Worm (Caenorhabditis elegans) whole organism, L2 larva: ENCODE measurements around the gene M03A8.3.

Source experiments
- C34F6.9 ChIP-seq: fragments of 150-350 bp; optimal IDR thresholded peaks from 2 replicates; lab custom pipeline; 2014; ENCODE audit warnings: missing biosample characterization, missing genetic modification characterization
- F13H6.1 ChIP-seq: sonication (generic microtip); optimal IDR thresholded peaks from 2 replicates; lab custom pipeline; 2016; ENCODE audit warnings: missing genetic modification characterization, missing compliant biosample characterization
- R02D3.7 ChIP-seq: fragments of 150-350 bp; optimal IDR thresholded peaks from 2 replicates; lab custom pipeline; 2014; ENCODE audit warnings: missing biosample characterization, missing genetic modification characterization
- Y55F3AM.14 ChIP-seq: fragments of 200-800 bp; sonication (Bioruptor generic); optimal IDR thresholded peaks from 2 replicates; lab custom pipeline; 2018; ENCODE audit warnings: mild to moderate bottlenecking, missing genetic modification characterization, missing compliant biosample characterization
- ZK546.5 ChIP-seq: sonication (generic microtip); optimal IDR thresholded peaks from 2 replicates; lab custom pipeline; 2017; ENCODE audit warnings: missing biosample characterization, missing genetic modification characterization
- alr-1 ChIP-seq: fragments of 150-350 bp; optimal IDR thresholded peaks from 2 replicates; lab custom pipeline; 2014; ENCODE audit warnings: missing biosample characterization, missing genetic modification characterization
- aly-2 ChIP-seq: fragments of 150-350 bp; optimal IDR thresholded peaks from 2 replicates; lab custom pipeline; 2014; ENCODE audit warnings: missing biosample characterization, missing genetic modification characterization
- ama-1 ChIP-seq: fragments of 150-350 bp; optimal IDR thresholded peaks from 2 replicates; lab custom pipeline; 2018; ENCODE audit warnings: inconsistent platforms
- blmp-1 ChIP-seq: sonication (generic microtip); optimal IDR thresholded peaks from 2 replicates; lab custom pipeline; 2017; ENCODE audit warnings: missing genetic modification characterization, mild to moderate bottlenecking, missing compliant biosample characterization, antibody characterized with exemption, moderate library complexity; ENCODE audit not compliant: insufficient read depth
- ceh-16 ChIP-seq: fragments of 150-350 bp; optimal IDR thresholded peaks from 2 replicates; lab custom pipeline; 2014; ENCODE audit warnings: missing biosample characterization, missing genetic modification characterization
- ceh-82 ChIP-seq: fragments of 150-350 bp; optimal IDR thresholded peaks from 2 replicates; lab custom pipeline; 2014; ENCODE audit warnings: missing biosample characterization, missing genetic modification characterization
- crh-2 ChIP-seq: sonication (generic microtip); optimal IDR thresholded peaks from 2 replicates; lab custom pipeline; 2017; ENCODE audit warnings: missing biosample characterization, missing genetic modification characterization
- dmd-4 ChIP-seq: sonication (generic microtip); optimal IDR thresholded peaks from 2 replicates; lab custom pipeline; 2017; ENCODE audit warnings: missing biosample characterization, missing genetic modification characterization
- egl-27 ChIP-seq: sonication (generic microtip); optimal IDR thresholded peaks from 3 replicates; lab custom pipeline; 2017; ENCODE audit warnings: missing biosample characterization, missing genetic modification reagents, missing genetic modification characterization
- elt-1 ChIP-seq: fragments of 150-350 bp; optimal IDR thresholded peaks from 2 replicates; lab custom pipeline; 2014; ENCODE audit warnings: missing biosample characterization, missing genetic modification characterization
- elt-3 ChIP-seq: sonication (generic microtip); optimal IDR thresholded peaks from 2 replicates; lab custom pipeline; 2017; ENCODE audit warnings: missing biosample characterization, missing genetic modification characterization
- fos-1 ChIP-seq: fragments of 150-350 bp; optimal IDR thresholded peaks from 2 replicates; lab custom pipeline; 2014; ENCODE audit warnings: missing biosample characterization, missing genetic modification characterization
- gmeb-1 ChIP-seq: fragments of 150-350 bp; optimal IDR thresholded peaks from 2 replicates; lab custom pipeline; 2014; ENCODE audit warnings: missing biosample characterization, missing genetic modification characterization
- lin-11 ChIP-seq: fragments of 150-350 bp; sonication (generic microtip); optimal IDR thresholded peaks from 2 replicates; lab custom pipeline; 2014; ENCODE audit warnings: missing biosample characterization, missing genetic modification characterization, inconsistent platforms, mixed read lengths
- lin-13 ChIP-seq: fragments of 150-350 bp; optimal IDR thresholded peaks from 2 replicates; lab custom pipeline; 2014; ENCODE audit warnings: missing biosample characterization, missing genetic modification reagents, missing genetic modification characterization
- lin-39 ChIP-seq: fragments of 150-350 bp; optimal IDR thresholded peaks from 2 replicates; lab custom pipeline; 2014; ENCODE audit warnings: missing biosample characterization, missing genetic modification reagents, missing genetic modification characterization
- lsy-2 ChIP-seq, 2 experiments: fragments of 150-350 bp in 1 of 2; sonication (generic microtip) in 1 of 2; optimal IDR thresholded peaks; 2 replicates each; lab custom pipeline; 2014 to 2017; ENCODE audit warnings: missing biosample characterization in 2 of 2, missing genetic modification characterization in 2 of 2
- mab-5 ChIP-seq: fragments of 150-350 bp; optimal IDR thresholded peaks from 2 replicates; lab custom pipeline; 2014; ENCODE audit warnings: missing biosample characterization, missing genetic modification characterization
- mbf-1 ChIP-seq: sonication (generic microtip); optimal IDR thresholded peaks from 2 replicates; lab custom pipeline; 2017; ENCODE audit warnings: missing biosample characterization, missing genetic modification characterization
- mdl-1 ChIP-seq, 2 experiments: fragments of 150-350 bp in 1 of 2; sonication (generic microtip) in 1 of 2; optimal IDR thresholded peaks; 2 replicates each; lab custom pipeline; 2017; ENCODE audit warnings: missing biosample characterization in 2 of 2, missing genetic modification characterization in 2 of 2
- nhr-10 ChIP-seq: sonication (generic microtip); optimal IDR thresholded peaks from 2 replicates; lab custom pipeline; 2017; ENCODE audit warnings: missing biosample characterization, missing genetic modification characterization
- nhr-11 ChIP-seq: fragments of 150-350 bp; optimal IDR thresholded peaks from 2 replicates; lab custom pipeline; 2014; ENCODE audit warnings: missing biosample characterization, missing genetic modification characterization
- nhr-12 ChIP-seq: fragments of 150-350 bp; optimal IDR thresholded peaks from 2 replicates; lab custom pipeline; 2014; ENCODE audit warnings: missing biosample characterization, missing genetic modification characterization
- nhr-129 ChIP-seq: fragments of 150-350 bp; optimal IDR thresholded peaks from 2 replicates; lab custom pipeline; 2014; ENCODE audit warnings: missing biosample characterization, missing genetic modification characterization
- nhr-21 ChIP-seq: fragments of 150-350 bp; optimal IDR thresholded peaks from 2 replicates; lab custom pipeline; 2014; ENCODE audit warnings: missing biosample characterization, missing genetic modification characterization
- nhr-23 ChIP-seq: fragments of 150-350 bp; optimal IDR thresholded peaks from 2 replicates; lab custom pipeline; 2014; ENCODE audit warnings: missing biosample characterization, missing genetic modification reagents, missing genetic modification characterization
- nhr-237 ChIP-seq: fragments of 150-350 bp; optimal IDR thresholded peaks from 2 replicates; lab custom pipeline; 2014; ENCODE audit warnings: missing biosample characterization, missing genetic modification characterization
- nhr-25 ChIP-seq: fragments of 150-350 bp; sonication (generic microtip); optimal IDR thresholded peaks from 3 replicates; lab custom pipeline; 2014; ENCODE audit warnings: missing biosample characterization, missing genetic modification characterization
- nhr-6 ChIP-seq: fragments of 150-350 bp; optimal IDR thresholded peaks from 2 replicates; lab custom pipeline; 2014; ENCODE audit warnings: missing biosample characterization, missing genetic modification characterization
- nhr-77 ChIP-seq: fragments of 150-350 bp; optimal IDR thresholded peaks from 2 replicates; lab custom pipeline; 2014; ENCODE audit warnings: missing biosample characterization, missing genetic modification characterization
- peb-1 ChIP-seq: fragments of 150-350 bp; optimal IDR thresholded peaks from 2 replicates; lab custom pipeline; 2014; ENCODE audit warnings: missing biosample characterization, missing genetic modification characterization
- sem-4 ChIP-seq: fragments of 150-350 bp; optimal IDR thresholded peaks from 2 replicates; lab custom pipeline; 2014; ENCODE audit warnings: missing biosample characterization, missing genetic modification reagents, missing genetic modification characterization
- skn-1 ChIP-seq: sonication (generic microtip); optimal IDR thresholded peaks from 2 replicates; lab custom pipeline; 2017; ENCODE audit warnings: missing biosample characterization, missing genetic modification characterization
- sma-3 ChIP-seq: sonication (generic microtip); optimal IDR thresholded peaks from 2 replicates; lab custom pipeline; 2016; ENCODE audit warnings: missing genetic modification reagents, missing genetic modification characterization, missing compliant biosample characterization
- sma-9 ChIP-seq, 2 experiments: fragments of 150-350 bp in 1 of 2; sonication (generic microtip) in 1 of 2; optimal IDR thresholded peaks; 2 replicates each; lab custom pipeline; 2014 to 2016; ENCODE audit warnings: missing genetic modification characterization in 2 of 2, mild to moderate bottlenecking in 1 of 2, missing biosample characterization in 1 of 2, missing compliant biosample characterization in 1 of 2, missing genetic modification reagents in 1 of 2, moderate library complexity in 1 of 2
- snpc-4 ChIP-seq: fragments of 150-350 bp; optimal IDR thresholded peaks from 2 replicates; lab custom pipeline; 2014; ENCODE audit warnings: missing biosample characterization, missing genetic modification characterization
- unc-39 ChIP-seq: fragments of 150-350 bp; optimal IDR thresholded peaks from 2 replicates; lab custom pipeline; 2014; ENCODE audit warnings: missing biosample characterization, missing genetic modification characterization
- unc-55 ChIP-seq: fragments of 150-350 bp; sonication (generic microtip); optimal IDR thresholded peaks from 3 replicates; lab custom pipeline; 2014; ENCODE audit warnings: missing biosample characterization, missing genetic modification reagents, missing genetic modification characterization
- unc-62 ChIP-seq: fragments of 150-350 bp; optimal IDR thresholded peaks from 2 replicates; lab custom pipeline; 2014; ENCODE audit warnings: missing biosample characterization, missing genetic modification reagents, missing genetic modification characterization
- zag-1 ChIP-seq: fragments of 150-350 bp; optimal IDR thresholded peaks from 2 replicates; lab custom pipeline; 2014; ENCODE audit warnings: missing biosample characterization, missing genetic modification characterization
- ztf-1 ChIP-seq: fragments of 200-800 bp; sonication (Bioruptor generic); conservative IDR thresholded peaks from 2 replicates; pipeline ENCODE4 v1.3.6; 2022; ENCODE audit warnings: missing genetic modification characterization, missing compliant biosample characterization
- ztf-11 ChIP-seq: sonication (generic microtip); optimal IDR thresholded peaks from 2 replicates; lab custom pipeline; 2017; ENCODE audit warnings: missing biosample characterization, missing genetic modification characterization
- ztf-4 ChIP-seq: fragments of 150-350 bp; optimal IDR thresholded peaks from 2 replicates; lab custom pipeline; 2014; ENCODE audit warnings: missing biosample characterization, missing genetic modification characterization

M03A8.3 gene

ce11 chrX:6799776-6800175 lies at the start of gene M03A8.3:
Gene M03A8.3, plus strand, starts transcription at chrX:6800053.
- TF ChIP-seq nhr-21 (tag; lab: Kevin White, UChicago) (no peak), alr-1 (tag; lab: Kevin White, UChicago) (no peak), lin-39 (tag; lab: Kevin White, UChicago) (no peak), nhr-129 (no peak), dmd-4 (tag; lab: Kevin White, UChicago) (no peak), mbf-1 (tag; lab: Kevin White, UChicago) (no peak), sma-9 (GFP tag; optimal IDR thresholded peaks at IDR 0.05; lab: Kevin White, UChicago) (no peak), sma-9 (tag; optimal IDR thresholded peaks at IDR 0.05; lab: Kevin White, UChicago) (no peak), mab-5 (tag; lab: Kevin White, UChicago) (no peak), lin-11 (tag; lab: Kevin White, UChicago) (no peak), ztf-1 (GFP tag; lab: Robert Waterston, UW) (no peak), F13H6.1 (no peak), zag-1 (tag; lab: Kevin White, UChicago) (no peak), nhr-11 (tag; lab: Kevin White, UChicago) (no peak), fos-1 (no peak), unc-62 (GFP tag; lab: Kevin White, UChicago) (no peak), nhr-10 (tag; lab: Kevin White, UChicago) (no peak), peb-1 (no peak), ZK546.5 (tag; lab: Kevin White, UChicago) (no peak), nhr-12 (no peak), nhr-25 (tag; lab: Kevin White, UChicago) (no peak)

ce11 chrX:6750145-6750544 lies 49.7 kb upstream of the M03A8.3 start:
- TF ChIP-seq nhr-129 = peak; percentile 96
- no peak for TF ChIP-seq unc-62 (GFP tag; lab: Kevin White, UChicago)
- TF ChIP-seq lin-39 (tag; lab: Kevin White, UChicago) = no peak
- no peak for TF ChIP-seq ceh-82 (tag; lab: Kevin White, UChicago)
- TF ChIP-seq zag-1 (tag; lab: Kevin White, UChicago) = no peak
- TF ChIP-seq ztf-4 (tag; lab: Kevin White, UChicago) = peak; percentile 24
- peak in 1 of 2 experiments; percentile 79 for TF ChIP-seq lsy-2 (tag; optimal IDR thresholded peaks at IDR 0.05; lab: Kevin White, UChicago)
- no peak for TF ChIP-seq nhr-11 (tag; lab: Kevin White, UChicago)
- no peak for TF ChIP-seq mbf-1 (tag; lab: Kevin White, UChicago)
- TF ChIP-seq gmeb-1 (tag; lab: Kevin White, UChicago) = peak; percentile 74
- no peak for TF ChIP-seq elt-1 (tag; lab: Kevin White, UChicago)
- peak; percentile 85 for TF ChIP-seq fos-1
- TF ChIP-seq unc-55 (GFP tag; lab: Kevin White, UChicago) = peak; percentile 61
- TF ChIP-seq snpc-4 (tag; lab: Kevin White, UChicago) = peak; percentile 61
- TF ChIP-seq lin-11 (tag; lab: Kevin White, UChicago) = no peak
- TF ChIP-seq peb-1 = no peak
- no peak for TF ChIP-seq elt-3 (tag; lab: Kevin White, UChicago)
- no peak for TF ChIP-seq ztf-11 (tag; lab: Kevin White, UChicago)
- TF ChIP-seq blmp-1 (tag; lab: Kevin White, UChicago) = peak; percentile 79
- peak; percentile 75 for TF ChIP-seq sem-4
- TF ChIP-seq egl-27 (tag; lab: Kevin White, UChicago) = peak; percentile 95
- TF ChIP-seq F13H6.1 = peak; percentile 98
- peak; percentile 100 for TF ChIP-seq mdl-1 (tag; optimal IDR thresholded peaks at IDR 0.05; lab: Kevin White, UChicago)
- no peak for TF ChIP-seq unc-39 (tag; lab: Kevin White, UChicago)
- peak; percentile 73 for TF ChIP-seq nhr-10 (tag; lab: Kevin White, UChicago)
- TF ChIP-seq alr-1 (tag; lab: Kevin White, UChicago) = peak; percentile 51
- no peak for TF ChIP-seq aly-2
- peak; percentile 100 for TF ChIP-seq sma-9 (GFP tag; optimal IDR thresholded peaks at IDR 0.05; lab: Kevin White, UChicago)
- TF ChIP-seq sma-9 (tag; optimal IDR thresholded peaks at IDR 0.05; lab: Kevin White, UChicago) = no peak
- peak; percentile 94 for TF ChIP-seq sma-3 (GFP tag; lab: Kevin White, UChicago)
- peak; percentile 72 for TF ChIP-seq nhr-6
- no peak for TF ChIP-seq nhr-23 (tag; lab: Kevin White, UChicago)
- peak; percentile 71 for TF ChIP-seq C34F6.9 (tag; lab: Kevin White, UChicago)
- TF ChIP-seq nhr-237 = no peak
- TF ChIP-seq lin-13 (GFP tag; lab: Kevin White, UChicago) = peak; percentile 33
- TF ChIP-seq ZK546.5 (tag; lab: Kevin White, UChicago) = no peak
- peak; percentile 83 for TF ChIP-seq crh-2 (tag; lab: Kevin White, UChicago)
- TF ChIP-seq mab-5 (tag; lab: Kevin White, UChicago) = no peak
- TF ChIP-seq nhr-12 = no peak
- TF ChIP-seq nhr-21 (tag; lab: Kevin White, UChicago) = peak; percentile 94
- peak; percentile 96 for TF ChIP-seq nhr-25 (tag; lab: Kevin White, UChicago)
- TF ChIP-seq nhr-77 (tag; lab: Kevin White, UChicago) = peak; percentile 13
- no peak for TF ChIP-seq skn-1 (tag; lab: Kevin White, UChicago)
- peak; percentile 84 for TF ChIP-seq Y55F3AM.14 (GFP tag; lab: Kevin White, UChicago)
- no peak for TF ChIP-seq ama-1 (lab: Kevin White, UChicago)
- peak; percentile 54 for TF ChIP-seq ceh-16 (tag; lab: Kevin White, UChicago)
- TF ChIP-seq dmd-4 (tag; lab: Kevin White, UChicago) = no peak
- no peak for TF ChIP-seq ztf-1 (GFP tag; lab: Robert Waterston, UW)
- no peak for TF ChIP-seq R02D3.7
